Worm (Caenorhabditis elegans) whole organism, midembryonic: ENCODE data around the gene C24B9.3.

Source experiments
- flt-1 ChIP-seq: fragments of 200-800 bp; sonication (Bioruptor generic); IDR thresholded peaks from 2 replicates; pipeline ENCODE4 v1.3.6; 2022; ENCODE audit warnings: missing genetic modification characterization, missing compliant biosample characterization
- ref-1 ChIP-seq: fragments of 200-800 bp; sonication (Bioruptor generic); conservative IDR thresholded peaks from 2 replicates; pipeline ENCODE4 v1.3.6; 2022; ENCODE audit warnings: missing genetic modification reagents, missing genetic modification characterization, missing compliant biosample characterization
- tab-1 ChIP-seq: fragments of 200-800 bp; sonication (Bioruptor generic); IDR thresholded peaks from 2 replicates; pipeline ENCODE4 v1.3.6; 2022; ENCODE audit warnings: missing genetic modification characterization, missing compliant biosample characterization
- ztf-23 ChIP-seq: fragments of 200-800 bp; sonication (Bioruptor generic); IDR thresholded peaks from 2 replicates; pipeline ENCODE4 v1.3.6; 2022; ENCODE audit warnings: missing genetic modification reagents, missing genetic modification characterization, missing compliant biosample characterization

ce11 chrV:2660457-2660856 lies 50.9 kb downstream of the C24B9.3 start:
- TF ChIP-seq flt-1 (GFP tag; lab: Robert Waterston, UW) (no peak), ref-1 (GFP tag; lab: Robert Waterston, UW) (no peak), ztf-23 (GFP tag; lab: Robert Waterston, UW) (no peak), tab-1 (GFP tag; lab: Robert Waterston, UW) (no peak)
